Fruit fly (Drosophila melanogaster) whole organism, embryonic: ENCODE measurements around the gene rho-5.

Source experiments
- Atf3 ChIP-seq: fragments of 200-800 bp; sonication (Bioruptor generic); optimal IDR thresholded peaks from 3 replicates; lab custom pipeline; 2016; ENCODE audit warnings: missing biosample characterization, missing genetic modification characterization
- BEAF-32 ChIP-seq: fragments of 200-800 bp; sonication (Bioruptor generic); optimal IDR thresholded peaks from 3 replicates; lab custom pipeline; 2017; ENCODE audit warnings: missing biosample characterization, missing genetic modification characterization, mild to moderate bottlenecking, moderate library complexity, missing genetic modification reagents
- CG1024 ChIP-seq: fragments of 200-800 bp; sonication (Bioruptor generic); IDR thresholded peaks from 2 replicates; pipeline ENCODE4 v1.3.6; 2022; ENCODE audit warnings: missing biosample characterization, missing genetic modification characterization
- CG10959 ChIP-seq: fragments of 200-800 bp; sonication (Bioruptor generic); IDR thresholded peaks from 2 replicates; pipeline ENCODE4 v1.3.6; 2022; ENCODE audit warnings: missing biosample characterization, missing genetic modification characterization
- CG12155 ChIP-seq: fragments of 200-800 bp; sonication (Bioruptor generic); optimal IDR thresholded peaks from 3 replicates; lab custom pipeline; 2016; ENCODE audit warnings: missing biosample characterization, missing genetic modification characterization
- CG1233 ChIP-seq: fragments of 200-800 bp; sonication (Bioruptor generic); optimal IDR thresholded peaks from 4 replicates; lab custom pipeline; 2018; ENCODE audit warnings: missing biosample characterization, mild to moderate bottlenecking, missing genetic modification characterization
- CG12659 ChIP-seq: fragments of 200-800 bp; sonication (Bioruptor generic); optimal IDR thresholded peaks from 3 replicates; lab custom pipeline; 2017; ENCODE audit warnings: mild to moderate bottlenecking, missing biosample characterization, missing genetic modification reagents, missing genetic modification characterization
- CG14710 ChIP-seq: fragments of 200-800 bp; sonication (Bioruptor generic); optimal IDR thresholded peaks from 3 replicates; lab custom pipeline; 2019; ENCODE audit warnings: missing biosample characterization, mild to moderate bottlenecking, missing genetic modification characterization, moderate library complexity
- CG1603 ChIP-seq: fragments of 200-800 bp; sonication (Bioruptor generic); optimal IDR thresholded peaks from 2 replicates; lab custom pipeline; 2019; ENCODE audit warnings: missing biosample characterization, mild to moderate bottlenecking, missing genetic modification characterization, moderate library complexity
- CG2116 ChIP-seq: fragments of 200-800 bp; sonication (Bioruptor generic); optimal IDR thresholded peaks from 3 replicates; lab custom pipeline; 2018; ENCODE audit warnings: missing biosample characterization, mild to moderate bottlenecking, missing genetic modification characterization
- CG30020 ChIP-seq: fragments of 200-800 bp; optimal IDR thresholded peaks from 2 replicates; lab custom pipeline; 2019; ENCODE audit warnings: missing biosample characterization, mild to moderate bottlenecking, missing genetic modification characterization, moderate library complexity
- CG3281 ChIP-seq: fragments of 200-800 bp; sonication (Bioruptor generic); optimal IDR thresholded peaks from 3 replicates; lab custom pipeline; 2017; ENCODE audit warnings: missing biosample characterization, mild to moderate bottlenecking, missing genetic modification characterization
- CG34224 ChIP-seq: fragments of 200-800 bp; sonication (Bioruptor generic); IDR thresholded peaks from 3 replicates; pipeline ENCODE4 v1.3.6; 2022; ENCODE audit warnings: missing biosample characterization, missing genetic modification characterization; ENCODE audit not compliant: partially characterized antibody
- CG4820 ChIP-seq: fragments of 200-800 bp; sonication (Bioruptor generic); optimal IDR thresholded peaks from 3 replicates; lab custom pipeline; 2016; ENCODE audit warnings: missing biosample characterization, missing genetic modification characterization
- CG8290 ChIP-seq, 3 experiments: fragments of 200-800 bp; sonication (Bioruptor generic); optimal IDR thresholded peaks; 2 replicates each; lab custom pipeline; 2016 to 2019; ENCODE audit warnings: missing biosample characterization in 3 of 3, missing genetic modification characterization in 3 of 3, mild to moderate bottlenecking in 2 of 3, moderate library complexity in 1 of 3
- CG9797 ChIP-seq: fragments of 200-800 bp; sonication (Bioruptor generic); optimal IDR thresholded peaks from 3 replicates; lab custom pipeline; 2018; ENCODE audit warnings: missing biosample characterization, mild to moderate bottlenecking, missing genetic modification characterization
- CkIIα-i1 ChIP-seq: fragments of 200-800 bp; sonication (Bioruptor generic); IDR thresholded peaks from 2 replicates; pipeline ENCODE4 v1.3.6; 2022; ENCODE audit warnings: missing biosample characterization, missing genetic modification characterization
- Dp ChIP-seq: fragments of 200-800 bp; sonication (Bioruptor generic); optimal IDR thresholded peaks from 2 replicates; lab custom pipeline; 2018; ENCODE audit warnings: missing biosample characterization, mild to moderate bottlenecking, missing genetic modification characterization, moderate library complexity
- E2f2 ChIP-seq: fragments of 200-800 bp; sonication (Bioruptor generic); IDR thresholded peaks from 2 replicates; pipeline ENCODE4 v1.3.6; 2022; ENCODE audit warnings: missing biosample characterization, missing genetic modification characterization
- Hand ChIP-seq: fragments of 200-800 bp; sonication (Bioruptor generic); optimal IDR thresholded peaks from 2 replicates; lab custom pipeline; 2017; ENCODE audit warnings: mild to moderate bottlenecking, missing biosample characterization, missing genetic modification reagents, missing genetic modification characterization
- MBD-R2 ChIP-seq: fragments of 200-800 bp; sonication (Bioruptor generic); IDR thresholded peaks from 2 replicates; pipeline ENCODE4 v1.3.6; 2022; ENCODE audit warnings: missing biosample characterization, missing genetic modification characterization
- Pdp1 ChIP-seq, 2 experiments: fragments of 200-800 bp; sonication (Bioruptor generic); optimal IDR thresholded peaks; 3 replicates each; lab custom pipeline; 2016; ENCODE audit warnings: missing biosample characterization in 2 of 2, missing genetic modification characterization in 2 of 2, mild to moderate bottlenecking in 1 of 2, moderate library complexity in 1 of 2
- Scr ChIP-seq: fragments of 200-800 bp; sonication (Bioruptor generic); IDR thresholded peaks from 2 replicates; pipeline ENCODE4 v1.3.6; 2022; ENCODE audit warnings: missing biosample characterization, missing genetic modification characterization; ENCODE audit not compliant: partially characterized antibody
- cg ChIP-seq: fragments of 200-800 bp; sonication (Bioruptor generic); optimal IDR thresholded peaks from 3 replicates; lab custom pipeline; 2019; ENCODE audit warnings: missing biosample characterization, mild to moderate bottlenecking, missing genetic modification characterization, moderate library complexity
- disco-r ChIP-seq: fragments of 200-800 bp; sonication (Bioruptor generic); optimal IDR thresholded peaks from 2 replicates; lab custom pipeline; 2016; ENCODE audit warnings: missing biosample characterization, missing genetic modification characterization
- gfzf ChIP-seq: fragments of 200-800 bp; sonication (Bioruptor generic); optimal IDR thresholded peaks from 2 replicates; lab custom pipeline; 2016; ENCODE audit warnings: missing biosample characterization, mild to moderate bottlenecking, missing genetic modification characterization, moderate library complexity
- hb ChIP-seq: fragments of 200-800 bp; sonication (Bioruptor generic); IDR thresholded peaks from 3 replicates; pipeline ENCODE4 v1.3.6; 2022; ENCODE audit warnings: missing biosample characterization, missing genetic modification characterization; ENCODE audit not compliant: partially characterized antibody
- mam ChIP-seq: fragments of 200-800 bp; sonication (Bioruptor generic); optimal IDR thresholded peaks from 3 replicates; lab custom pipeline; 2016; ENCODE audit warnings: missing biosample characterization, missing genetic modification characterization
- pan ChIP-seq, 4 experiments: fragments of >200 bp in 3 of 4; fragments of 200-800 bp in 1 of 4; sonication (Bioruptor generic) in 1 of 4; optimal IDR thresholded peaks in 3 of 4; IDR thresholded peaks in 1 of 4; 2 replicates each; pipeline versions ENCODE4 v1.3.6 to Lab custom; 2017 to 2022; ENCODE audit warnings: missing biosample characterization in 2 of 4, missing genetic modification characterization in 2 of 4, mixed read lengths in 1 of 4
- pfk ChIP-seq: fragments of 200-800 bp; sonication (Bioruptor generic); optimal IDR thresholded peaks from 2 replicates; lab custom pipeline; 2018; ENCODE audit warnings: missing biosample characterization, mild to moderate bottlenecking, missing genetic modification characterization, moderate library complexity
- prd ChIP-seq, 3 experiments: fragments of >200 bp in 2 of 3; fragments of 200-800 bp in 1 of 3; sonication (Bioruptor generic) in 1 of 3; optimal IDR thresholded peaks in 2 of 3; IDR thresholded peaks in 1 of 3; 2 replicates in 2 of 3; 3 replicates in 1 of 3; pipeline versions ENCODE4 v1.3.6 to Lab custom; 2017 to 2022; ENCODE audit warnings: missing biosample characterization in 1 of 3, missing genetic modification characterization in 1 of 3
- psq ChIP-seq: fragments of 200-800 bp; sonication (Bioruptor generic); optimal IDR thresholded peaks from 2 replicates; lab custom pipeline; 2017; ENCODE audit warnings: missing biosample characterization, missing genetic modification characterization
- pzg ChIP-seq: fragments of 200-800 bp; sonication (Bioruptor generic); optimal IDR thresholded peaks from 3 replicates; lab custom pipeline; 2018; ENCODE audit warnings: missing biosample characterization, mild to moderate bottlenecking, missing genetic modification characterization, moderate library complexity
- row ChIP-seq: fragments of 200-800 bp; sonication (Bioruptor generic); IDR thresholded peaks from 3 replicates; pipeline ENCODE4 v1.3.6; 2022; ENCODE audit warnings: missing biosample characterization, missing genetic modification characterization
- scrt ChIP-seq: fragments of 200-800 bp; sonication (Bioruptor generic); optimal IDR thresholded peaks from 2 replicates; lab custom pipeline; 2018; ENCODE audit warnings: missing biosample characterization, mild to moderate bottlenecking, missing genetic modification characterization, moderate library complexity
- sens ChIP-seq: fragments of 200-800 bp; sonication (Bioruptor generic); peaks from one replicate; lab custom pipeline; 2016; ENCODE audit warnings: missing biosample characterization, missing genetic modification characterization
- sob ChIP-seq: fragments of 200-800 bp; sonication (Bioruptor generic); IDR thresholded peaks from 2 replicates; pipeline ENCODE4 v1.3.6; 2022; ENCODE audit warnings: missing biosample characterization, missing genetic modification characterization
- stwl ChIP-seq: fragments of 200-800 bp; sonication (Bioruptor generic); optimal IDR thresholded peaks from 3 replicates; lab custom pipeline; 2018; ENCODE audit warnings: missing biosample characterization, mild to moderate bottlenecking, missing genetic modification characterization, moderate library complexity
- sug ChIP-seq: fragments of 200-800 bp; optimal IDR thresholded peaks from 2 replicates; lab custom pipeline; 2019; ENCODE audit warnings: missing biosample characterization, mild to moderate bottlenecking, missing genetic modification characterization, moderate library complexity
- tgo ChIP-seq: fragments of 200-800 bp; sonication (Bioruptor generic); IDR thresholded peaks from 3 replicates; pipeline ENCODE4 v1.3.6; 2022; ENCODE audit warnings: missing biosample characterization, missing genetic modification characterization
- tin ChIP-seq: fragments of 200-800 bp; sonication (Bioruptor generic); optimal IDR thresholded peaks from 3 replicates; lab custom pipeline; 2016; ENCODE audit warnings: missing biosample characterization, missing genetic modification characterization
- trem ChIP-seq: fragments of 200-800 bp; optimal IDR thresholded peaks from 3 replicates; lab custom pipeline; 2019; ENCODE audit warnings: missing biosample characterization, mild to moderate bottlenecking, missing genetic modification characterization, moderate library complexity
- wek ChIP-seq: fragments of 200-800 bp; sonication (Bioruptor generic); optimal IDR thresholded peaks from 3 replicates; lab custom pipeline; 2018; ENCODE audit warnings: missing biosample characterization, mild to moderate bottlenecking, missing genetic modification characterization, moderate library complexity

Gene rho-5

dm6 chr2L:10331066-10331847 is 42.4 kb downstream of the rho-5 start, which contains the start of the genes Schip1 and Cox10 (continued):
- no peak for TF ChIP-seq CG10959 (GFP tag; lab: Robert Waterston, UW)
- TF ChIP-seq CG12659 (GFP tag; lab: Kevin White, UChicago): peak; percentile 29
- TF ChIP-seq wek (GFP tag; lab: Kevin White, UChicago): peak; percentile 61
- no peak for TF ChIP-seq disco-r (GFP tag; lab: Kevin White, UChicago)

- TF ChIP-seq Dp (peak; percentile 75), sob (GFP tag; lab: Robert Waterston, UW) (no peak), MBD-R2 (GFP tag; lab: Robert Waterston, UW) (peak; percentile 37), sens (GFP tag; lab: Kevin White, UChicago) (peak; percentile 10), pfk (GFP tag; lab: Kevin White, UChicago) (peak; percentile 85), row (GFP tag; lab: Robert Waterston, UW) (peak; percentile 39; the same call in 2 of the 3 replicates), gfzf (peak; percentile 64), cg (GFP tag; lab: Kevin White, UChicago) (no peak), pzg (peak; percentile 40), CG2116 (peak; percentile 5), E2f2 (GFP tag; lab: Robert Waterston, UW) (peak; percentile 80), CG8290 (GFP tag; optimal IDR thresholded peaks at IDR 0.05; lab: Kevin White, UChicago) (peak; percentile 46), CG8290 (tag; optimal IDR thresholded peaks at IDR 0.05; lab: Kevin White, UChicago) (no peak), psq (GFP tag; lab: Kevin White, UChicago) (no peak), CG14710 (peak; percentile 7), prd (optimal IDR thresholded peaks at IDR 0.05; lab: Kevin White, UChicago) (no peak), prd (GFP tag; IDR thresholded peaks at IDR 0.05; lab: Robert Waterston, UW) (no peak), CG30020 (peak; percentile 89), CG1603 (peak; percentile 95), BEAF-32 (GFP tag; lab: Kevin White, UChicago) (peak; percentile 7), CkIIα-i1 (GFP tag; lab: Robert Waterston, UW) (no peak), stwl (tag; lab: Kevin White, UChicago) (peak; percentile 48), trem (tag; lab: Kevin White, UChicago) (peak; percentile 6), CG9797 (GFP tag; lab: Kevin White, UChicago) (peak; percentile 59)
Observed at dm6 chr2L:10327790-10328189, 45.9 kb downstream of the rho-5 start, which contains the start of gene RnrL. Gene RnrL, minus strand, starts transcription at chr2L:10327943.

dm6 chr2L:10322773-10323487 is 50.8 kb downstream of the rho-5 start, which contains the start of gene CG5381:
Gene CG5381, minus strand, starts transcription at chr2L:10323102.
- TF ChIP-seq scrt (no peak), Hand (no peak), sug (tag; lab: Kevin White, UChicago) (peak; percentile 15), tgo (GFP tag; lab: Robert Waterston, UW) (no peak), CG1233 (GFP tag; lab: Kevin White, UChicago) (no peak), Scr (no peak), CG1024 (GFP tag; lab: Robert Waterston, UW) (no peak), hb (GFP tag; lab: Robert Waterston, UW) (no peak), CG3281 (GFP tag; lab: Kevin White, UChicago) (no peak), mam (GFP tag; lab: Kevin White, UChicago) (no peak), row (GFP tag; lab: Robert Waterston, UW) (peak; percentile 44; the same call in 2 of the 3 replicates), BEAF-32 (GFP tag; lab: Kevin White, UChicago) (no peak), Pdp1 (GFP tag; optimal IDR thresholded peaks at IDR 0.05; lab: Kevin White, UChicago) (peak in 1 of 2 experiments; percentile 82), Atf3 (no peak), CG12155 (no peak), CG4820 (GFP tag; lab: Kevin White, UChicago) (no peak), CG34224 (GFP tag; lab: Robert Waterston, UW) (no peak), pan (optimal IDR thresholded peaks at IDR 0.05; lab: Kevin White, UChicago) (no peak), pan (GFP tag; optimal IDR thresholded peaks at IDR 0.05 in 1 of 2, IDR thresholded peaks at IDR 0.05 in 1 of 2) (no peak), tin (no peak)
